Fruit fly (Drosophila melanogaster) whole organism, wandering third instar larva: ENCODE measurements around the gene CG43092.

Source experiments
- Abd-B ChIP-seq: fragments of >200 bp; optimal IDR thresholded peaks from 2 replicates; lab custom pipeline; 2017; ENCODE audit warnings: missing biosample characterization, missing genetic modification characterization
- CrebA ChIP-seq: fragments of 200-800 bp; sonication (Bioruptor generic); optimal IDR thresholded peaks from 2 replicates; lab custom pipeline; 2016; ENCODE audit warnings: missing biosample characterization, mild to moderate bottlenecking, missing genetic modification characterization, borderline replicate concordance
- Dfd ChIP-seq: fragments of >200 bp; optimal IDR thresholded peaks from 2 replicates; lab custom pipeline; 2017; ENCODE audit warnings: missing biosample characterization, missing genetic modification characterization
- Hr78 ChIP-seq: fragments of >200 bp; optimal IDR thresholded peaks from 2 replicates; lab custom pipeline; 2017; ENCODE audit warnings: missing biosample characterization, missing genetic modification characterization
- N ChIP-seq: fragments of >200 bp; optimal IDR thresholded peaks from 2 replicates; lab custom pipeline; 2018; ENCODE audit warnings: missing biosample characterization, missing external identifiers, missing genetic modification characterization
- Vsx2 ChIP-seq: fragments of 200-300, 225-300 bp; sonication (Bioruptor generic); optimal IDR thresholded peaks from 2 replicates; lab custom pipeline; 2018; ENCODE audit warnings: missing biosample characterization, missing genetic modification characterization; ENCODE audit not compliant: partially characterized antibody
- br ChIP-seq: fragments of 200-800 bp; sonication (Bioruptor generic); optimal IDR thresholded peaks from 2 replicates; lab custom pipeline; 2016; ENCODE audit warnings: missing biosample characterization, missing genetic modification characterization
- dl ChIP-seq, 2 experiments: fragments of 175-275, 200-275 bp in 1 of 2; fragments of 200-275 bp in 1 of 2; sonication (Bioruptor generic); optimal IDR thresholded peaks; lab custom pipeline; 2018; ENCODE audit warnings: mild to moderate bottlenecking in 2 of 2, missing biosample characterization in 2 of 2, missing genetic modification characterization in 2 of 2, moderate library complexity in 2 of 2; ENCODE audit not compliant: partially characterized antibody in 2 of 2, insufficient read depth in 1 of 2
- h ChIP-seq: fragments of 200-800 bp; sonication (Bioruptor generic); optimal IDR thresholded peaks from 3 replicates; lab custom pipeline; 2016; ENCODE audit warnings: missing biosample characterization, mild to moderate bottlenecking, missing genetic modification characterization
- pan ChIP-seq: fragments of >200 bp; optimal IDR thresholded peaks from 2 replicates; lab custom pipeline; 2017
- psq ChIP-seq: fragments of 200-800 bp; sonication (Bioruptor generic); optimal IDR thresholded peaks from 3 replicates; lab custom pipeline; 2017; ENCODE audit warnings: missing biosample characterization, mild to moderate bottlenecking, missing genetic modification characterization, moderate library complexity
- tai ChIP-seq: sonication (Bioruptor generic); optimal IDR thresholded peaks from 2 replicates; lab custom pipeline; 2016; ENCODE audit warnings: missing biosample characterization, missing genetic modification characterization
- usp ChIP-seq: fragments of >200 bp; optimal IDR thresholded peaks from 2 replicates; lab custom pipeline; 2017; ENCODE audit warnings: missing biosample characterization, missing genetic modification characterization

dm6 chr3R:22719607-22719949 lies 49.9 kb downstream of the CG43092 start:
- TF ChIP-seq psq (GFP tag; lab: Kevin White, UChicago) (no peak), tai (no peak), Vsx2 (GFP tag; lab: Kevin White, UChicago) (no peak), h (GFP tag; lab: Kevin White, UChicago) (no peak), Dfd (GFP tag; lab: Kevin White, UChicago) (no peak), pan (no peak), Abd-B (GFP tag; lab: Kevin White, UChicago) (no peak), usp (GFP tag; lab: Kevin White, UChicago) (no peak), br (no peak), dl (GFP tag; optimal IDR thresholded peaks at IDR 0.05; lab: Kevin White, UChicago; ENCODE audit: insufficient read depth in 1 of 2, partially characterized antibody in 2 of 2) (no peak), N (GFP tag; lab: Kevin White, UChicago) (no peak), CrebA (no peak), Hr78 (no peak)
